Worm (Caenorhabditis elegans) whole organism, L3 larva: ENCODE results near the gene Y105C5B.20.

Experiments used
- ZK546.5 ChIP-seq: sonication (generic microtip); optimal IDR thresholded peaks from 2 replicates; lab custom pipeline; 2017; ENCODE audit warnings: missing biosample characterization, missing genetic modification characterization
- ceh-16 ChIP-seq: sonication (generic microtip); optimal IDR thresholded peaks from 2 replicates; lab custom pipeline; 2017; ENCODE audit warnings: missing biosample characterization, missing genetic modification characterization
- ceh-28 ChIP-seq: fragments of 150-350 bp; optimal IDR thresholded peaks from 2 replicates; lab custom pipeline; 2014; ENCODE audit warnings: missing biosample characterization, missing genetic modification reagents, missing genetic modification characterization
- ceh-9 ChIP-seq: sonication (generic microtip); optimal IDR thresholded peaks from 2 replicates; lab custom pipeline; 2018; ENCODE audit warnings: missing biosample characterization, missing genetic modification characterization
- daf-12 ChIP-seq: fragments of 150-350 bp; optimal IDR thresholded peaks from 2 replicates; lab custom pipeline; 2014; ENCODE audit warnings: missing biosample characterization, missing genetic modification reagents, missing genetic modification characterization
- egl-27 ChIP-seq: sonication (generic microtip); optimal IDR thresholded peaks from 4 replicates; lab custom pipeline; 2017; ENCODE audit warnings: missing biosample characterization, missing genetic modification reagents, missing genetic modification characterization
- elt-2 ChIP-seq: sonication (generic microtip); optimal IDR thresholded peaks from 2 replicates; lab custom pipeline; 2016; ENCODE audit warnings: missing genetic modification reagents, mild to moderate bottlenecking, missing genetic modification characterization, missing compliant biosample characterization
- elt-3 ChIP-seq, 3 experiments: fragments of 150-350 bp in 1 of 3; sonication (generic microtip) in 2 of 3; optimal IDR thresholded peaks; 2 replicates in 2 of 3; 4 replicates in 1 of 3; lab custom pipeline; 2014 to 2017; ENCODE audit warnings: missing biosample characterization in 3 of 3, missing genetic modification characterization in 3 of 3
- eor-1 ChIP-seq, 2 experiments: fragments of 150-350 bp; optimal IDR thresholded peaks; 2 replicates each; lab custom pipeline; 2014 to 2018; ENCODE audit warnings: missing biosample characterization in 2 of 2, missing genetic modification characterization in 2 of 2
- fkh-10 ChIP-seq: sonication (generic microtip); optimal IDR thresholded peaks from 2 replicates; lab custom pipeline; 2017; ENCODE audit warnings: missing biosample characterization, missing genetic modification reagents, missing genetic modification characterization
- fos-1 ChIP-seq: fragments of 150-350 bp; optimal IDR thresholded peaks from 2 replicates; lab custom pipeline; 2014; ENCODE audit warnings: missing biosample characterization, missing genetic modification characterization
- hmg-11 ChIP-seq: sonication (generic microtip); optimal IDR thresholded peaks from 2 replicates; lab custom pipeline; 2016; ENCODE audit warnings: missing genetic modification characterization, missing compliant biosample characterization
- lin-15B ChIP-seq: fragments of 150-350 bp; optimal IDR thresholded peaks from 2 replicates; lab custom pipeline; 2014; ENCODE audit warnings: missing biosample characterization, missing genetic modification characterization
- lin-39 ChIP-seq: fragments of 150-350 bp; optimal IDR thresholded peaks from 2 replicates; lab custom pipeline; 2018; ENCODE audit warnings: missing biosample characterization, missing genetic modification reagents, missing genetic modification characterization
- lsy-12 ChIP-seq: sonication (generic microtip); optimal IDR thresholded peaks from 2 replicates; lab custom pipeline; 2016; ENCODE audit warnings: mild to moderate bottlenecking, missing genetic modification characterization, missing compliant biosample characterization
- mml-1 ChIP-seq: fragments of 150-350 bp; sonication (generic microtip); optimal IDR thresholded peaks from 3 replicates; lab custom pipeline; 2014; ENCODE audit warnings: missing biosample characterization, missing genetic modification characterization
- nfya-1 ChIP-seq: sonication (generic microtip); optimal IDR thresholded peaks from 2 replicates; lab custom pipeline; 2017; ENCODE audit warnings: missing genetic modification characterization, mild to moderate bottlenecking, missing compliant biosample characterization, antibody characterized with exemption, moderate library complexity; ENCODE audit not compliant: insufficient read depth
- nhr-11 ChIP-seq: fragments of 150-350 bp; optimal IDR thresholded peaks from 2 replicates; lab custom pipeline; 2014; ENCODE audit warnings: missing biosample characterization, missing genetic modification characterization
- nhr-23 ChIP-seq: fragments of 150-350 bp; optimal IDR thresholded peaks from 2 replicates; lab custom pipeline; 2014; ENCODE audit warnings: missing biosample characterization, missing genetic modification reagents, missing genetic modification characterization
- nhr-237 ChIP-seq: fragments of 150-350 bp; optimal IDR thresholded peaks from 2 replicates; lab custom pipeline; 2014; ENCODE audit warnings: missing biosample characterization, missing genetic modification characterization
- nhr-25 ChIP-seq: sonication (generic microtip); optimal IDR thresholded peaks from 2 replicates; lab custom pipeline; 2017; ENCODE audit warnings: missing biosample characterization, missing genetic modification characterization
- nhr-28 ChIP-seq: fragments of 150-350 bp; optimal IDR thresholded peaks from 2 replicates; lab custom pipeline; 2014; ENCODE audit warnings: missing biosample characterization, missing genetic modification characterization
- nhr-43 ChIP-seq: sonication (generic microtip); optimal IDR thresholded peaks from 2 replicates; lab custom pipeline; 2016; ENCODE audit warnings: mild to moderate bottlenecking, missing genetic modification characterization, missing compliant biosample characterization; ENCODE audit not compliant: poor library complexity, severe bottlenecking
- nhr-76 ChIP-seq: fragments of 150-350 bp; sonication (generic microtip); optimal IDR thresholded peaks from 5 replicates; lab custom pipeline; 2014; ENCODE audit warnings: missing biosample characterization, missing genetic modification characterization
- nhr-77 ChIP-seq: fragments of 150-350 bp; optimal IDR thresholded peaks from 2 replicates; lab custom pipeline; 2014; ENCODE audit warnings: missing biosample characterization, missing genetic modification characterization
- pha-4 ChIP-seq: fragments of 150-350 bp; optimal IDR thresholded peaks from 2 replicates; lab custom pipeline; 2014; ENCODE audit warnings: missing biosample characterization, missing genetic modification reagents, missing genetic modification characterization
- pqm-1 ChIP-seq: fragments of 150-350 bp; optimal IDR thresholded peaks from 2 replicates; lab custom pipeline; 2017; ENCODE audit warnings: missing biosample characterization, missing genetic modification characterization, inconsistent platforms
- sea-2 ChIP-seq: fragments of 150-350 bp; sonication (generic microtip); optimal IDR thresholded peaks from 4 replicates; lab custom pipeline; 2014; ENCODE audit warnings: missing biosample characterization, missing genetic modification reagents, missing genetic modification characterization
- skn-1 ChIP-seq: fragments of 150-350 bp; optimal IDR thresholded peaks from 2 replicates; lab custom pipeline; 2014; ENCODE audit warnings: missing biosample characterization, missing genetic modification characterization
- snpc-4 ChIP-seq: fragments of 150-350 bp; optimal IDR thresholded peaks from 2 replicates; lab custom pipeline; 2014; ENCODE audit warnings: missing biosample characterization, missing genetic modification characterization
- tbx-2 ChIP-seq: sonication (generic microtip); optimal IDR thresholded peaks from 2 replicates; lab custom pipeline; 2016; ENCODE audit warnings: mild to moderate bottlenecking, missing genetic modification characterization, missing compliant biosample characterization
- unc-39 ChIP-seq: sonication (generic microtip); optimal IDR thresholded peaks from 4 replicates; lab custom pipeline; 2017; ENCODE audit warnings: missing biosample characterization, missing genetic modification characterization
- unc-62 ChIP-seq: fragments of 150-350 bp; sonication (generic microtip); optimal IDR thresholded peaks from 4 replicates; lab custom pipeline; 2014; ENCODE audit warnings: missing biosample characterization, missing genetic modification reagents, missing genetic modification characterization
- zag-1 ChIP-seq: fragments of 150-350 bp; optimal IDR thresholded peaks from 2 replicates; lab custom pipeline; 2014; ENCODE audit warnings: missing biosample characterization, missing genetic modification characterization

Y105C5B.20 gene

ce11 chrIV:16034346-16034745 is 39.9 kb upstream of the Y105C5B.20 start:
- TF ChIP-seq nfya-1 (peak; percentile 67), unc-62 (GFP tag; lab: Kevin White, UChicago) (no peak), ceh-9 (no peak), nhr-25 (tag; lab: Kevin White, UChicago) (no peak), ceh-16 (tag; lab: Kevin White, UChicago) (no peak), tbx-2 (tag; lab: Kevin White, UChicago) (no peak), eor-1 (tag; optimal IDR thresholded peaks at IDR 0.05; lab: Kevin White, UChicago) (no peak)

DNA sequence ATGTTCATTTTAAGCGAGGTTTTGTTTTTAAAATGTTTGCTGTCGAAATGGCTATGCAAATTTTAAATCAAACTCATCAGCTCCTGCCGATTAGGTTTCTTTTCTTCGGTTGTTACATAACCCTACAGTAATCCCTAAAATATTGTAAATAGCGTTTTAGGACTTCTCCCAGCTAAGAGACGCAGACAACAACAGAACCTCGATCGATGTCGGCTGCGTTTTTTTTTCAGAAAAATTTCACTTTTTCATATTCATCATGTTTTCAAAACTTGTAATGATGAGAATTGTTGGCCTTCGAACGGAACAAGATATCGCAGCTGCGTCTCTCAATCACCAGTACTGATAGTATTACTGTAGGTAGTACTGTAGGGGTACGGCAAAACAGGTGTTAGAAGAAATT is 34.1 kb upstream of the Y105C5B.20 start:
- TF ChIP-seq lin-39 (tag; lab: Kevin White, UChicago) (no peak), nhr-77 (no peak), snpc-4 (tag; lab: Kevin White, UChicago) (peak; percentile 76)

ce11 chrIV:16026747-16027146 is 32.3 kb upstream of the Y105C5B.20 start, which contains the start of gene jac-1:
TSS of gene jac-1 (minus strand) at chrIV:16026847.
- no peak for TF ChIP-seq fos-1 (tag; lab: Kevin White, UChicago)
- TF ChIP-seq pha-4 (tag; lab: Kevin White, UChicago): no peak
- no peak for TF ChIP-seq nhr-23 (tag; lab: Kevin White, UChicago)
- TF ChIP-seq sea-2 (GFP tag; lab: Kevin White, UChicago): no peak
- no peak for TF ChIP-seq nhr-11
- no peak for TF ChIP-seq snpc-4 (tag; lab: Kevin White, UChicago)
- no peak for TF ChIP-seq nhr-237 (tag; lab: Kevin White, UChicago)
- TF ChIP-seq, all 47 proteins: peak for 0

- TF ChIP-seq nhr-25 (tag; lab: Kevin White, UChicago): peak; percentile 76
- TF ChIP-seq nfya-1: peak; percentile 33
- TF ChIP-seq snpc-4 (tag; lab: Kevin White, UChicago): peak; percentile 25
- TF ChIP-seq lin-15B (tag; lab: Kevin White, UChicago): no peak
- no peak for TF ChIP-seq elt-2
- no peak for TF ChIP-seq pqm-1 (tag; lab: Kevin White, UChicago)
- no peak for TF ChIP-seq nhr-43 (tag; lab: Kevin White, UChicago)
- TF ChIP-seq fkh-10 (GFP tag; lab: Kevin White, UChicago): no peak
- TF ChIP-seq elt-3 (tag; optimal IDR thresholded peaks at IDR 0.05; lab: Kevin White, UChicago): no peak
- TF ChIP-seq egl-27 (tag; lab: Kevin White, UChicago): peak; percentile 31
- peak; percentile 68 for TF ChIP-seq hmg-11 (tag; lab: Kevin White, UChicago)
- no peak for TF ChIP-seq lsy-12 (tag; lab: Kevin White, UChicago)
- peak; percentile 45 for TF ChIP-seq nhr-23 (tag; lab: Kevin White, UChicago)
- peak; percentile 70 for TF ChIP-seq pha-4 (tag; lab: Kevin White, UChicago)
- TF ChIP-seq zag-1: no peak
- TF ChIP-seq skn-1 (tag; lab: Kevin White, UChicago): no peak
- no peak for TF ChIP-seq unc-39
- TF ChIP-seq ceh-16 (tag; lab: Kevin White, UChicago): no peak
- no peak for TF ChIP-seq unc-62 (GFP tag; lab: Kevin White, UChicago)
- no peak for TF ChIP-seq ceh-9
These were observed 29.8 kb upstream of the Y105C5B.20 start for ce11 chrIV:16024165-16024564.

DNA sequence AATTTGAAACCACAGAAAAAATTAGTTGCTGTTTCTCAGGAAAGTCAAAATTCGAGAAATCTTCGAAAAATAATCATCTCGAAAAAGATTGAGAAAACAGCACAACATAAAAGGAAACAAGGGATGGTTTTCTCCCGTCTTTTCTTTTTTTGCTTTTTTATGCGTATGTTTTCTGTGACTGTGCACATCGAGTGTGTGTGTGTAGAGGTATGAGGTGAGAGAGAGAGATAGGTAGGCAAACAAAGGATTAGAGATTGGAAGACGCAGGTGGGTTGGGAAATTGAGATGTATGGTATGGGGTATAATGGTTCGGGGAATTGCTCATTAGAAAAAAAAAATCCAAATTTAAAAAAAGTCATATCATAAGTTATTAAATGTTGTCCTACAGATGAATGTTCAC is 28.0 kb upstream of the Y105C5B.20 start:
- TF ChIP-seq daf-12 (tag; lab: Kevin White, UChicago) (no peak), pha-4 (tag; lab: Kevin White, UChicago) (peak; percentile 75), hmg-11 (tag; lab: Kevin White, UChicago) (peak; percentile 25), nhr-28 (tag; lab: Kevin White, UChicago) (no peak), mml-1 (tag; lab: Kevin White, UChicago) (no peak), ceh-28 (no peak), snpc-4 (tag; lab: Kevin White, UChicago) (no peak), nhr-76 (no peak), ZK546.5 (no peak), nhr-11 (no peak)
